Fruit fly (Drosophila melanogaster): Measurements from ENCODE around the gene CG11837.

The CG11837 gene

dm6 chr3R:29074001-29074609 is 24.8 kb downstream of the CG11837 start (continued):
- TF ChIP-seq CG17612 (GFP tag; IDR thresholded peaks at IDR 0.05) (no peak), ci (GFP tag; IDR thresholded peaks at IDR 0.05) (peak; percentile 64), CG10979 (tag; optimal IDR thresholded peaks at IDR 0.05) (peak; percentile 8), CG15011 (GFP tag; optimal IDR thresholded peaks at IDR 0.05) (no peak), CG43689 (GFP tag; IDR thresholded peaks at IDR 0.05) (no peak), Hmx (GFP tag; optimal IDR thresholded peaks at IDR 0.05) (no peak), CG3281 (GFP tag; optimal IDR thresholded peaks at IDR 0.05) (peak; percentile 14), lov (optimal IDR thresholded peaks at IDR 0.05) (no peak), lov (GFP tag; IDR thresholded peaks at IDR 0.05) (0 out of 3 replicates have a peak, but pooled peaks have one; percentile 55), cas (GFP tag; IDR thresholded peaks at IDR 0.05) (no peak), Lhr (GFP tag; optimal IDR thresholded peaks at IDR 0.05) (no peak), fd96Cb (tag; optimal IDR thresholded peaks at IDR 0.05) (no peak), CG10274 (GFP tag; optimal IDR thresholded peaks at IDR 0.05) (no peak), stc (GFP tag; IDR thresholded peaks at IDR 0.05) (0 out of 2 replicates have a peak, but pooled peaks have one; percentile 14), mirr (GFP tag; optimal IDR thresholded peaks at IDR 0.05) (peak; percentile 61), CG12071 (GFP tag; optimal IDR thresholded peaks at IDR 0.05) (peak; percentile 43), gfzf (GFP tag; optimal IDR thresholded peaks at IDR 0.05) (no peak), ERR (GFP tag; optimal IDR thresholded peaks at IDR 0.05) (no peak), CG2889 (GFP tag; IDR thresholded peaks at IDR 0.05) (no peak), CG8388 (GFP tag; optimal IDR thresholded peaks at IDR 0.05) (no peak), CG18599 (GFP tag; optimal IDR thresholded peaks at IDR 0.05) (peak; percentile 18), caup (GFP tag; optimal IDR thresholded peaks at IDR 0.05; ENCODE audit: severe bottlenecking) (no peak), Rfx (GFP tag; IDR thresholded peaks at IDR 0.05) (no peak), wor (GFP tag; IDR thresholded peaks at IDR 0.05) (no peak), Ssrp (tag; optimal IDR thresholded peaks at IDR 0.05) (no peak), cg (GFP tag; optimal IDR thresholded peaks at IDR 0.05) (peak; percentile 91), Dbx (GFP tag; IDR thresholded peaks at IDR 0.05) (no peak), HLH54F (GFP tag; optimal IDR thresholded peaks at IDR 0.05) (no peak), CG10321 (GFP tag; IDR thresholded peaks at IDR 0.05) (peak; percentile 41; the same call in 1 of the 2 replicates), Stat92E (GFP tag; optimal IDR thresholded peaks at IDR 0.05) (no peak), CG18476 (GFP tag; optimal IDR thresholded peaks at IDR 0.05) (no peak), ato (GFP tag; IDR thresholded peaks at IDR 0.05; ENCODE audit: partially characterized antibody) (no peak), CG15601 (tag; optimal IDR thresholded peaks at IDR 0.05) (peak; percentile 5), en (GFP tag; optimal IDR thresholded peaks at IDR 0.05) (no peak), hb (GFP tag; IDR thresholded peaks at IDR 0.05; ENCODE audit: partially characterized antibody) (no peak), CG12155 (GFP tag; optimal IDR thresholded peaks at IDR 0.05) (peak; percentile 30), Kr (GFP tag; optimal IDR thresholded peaks at IDR 0.05) (peak; percentile 70), CG15696 (tag; optimal IDR thresholded peaks at IDR 0.05) (peak; percentile 19), sug (tag; optimal IDR thresholded peaks at IDR 0.05) (peak; percentile 77), CG31388 (GFP tag; optimal IDR thresholded peaks at IDR 0.05) (no peak), sr (GFP tag; IDR thresholded peaks at IDR 0.05) (no peak), Doc2 (GFP tag; IDR thresholded peaks at IDR 0.05) (no peak), CG9609 (GFP tag; optimal IDR thresholded peaks at IDR 0.05) (no peak), CG6272 (GFP tag; IDR thresholded peaks at IDR 0.05) (no peak), CG30431 (GFP tag; optimal IDR thresholded peaks at IDR 0.05) (no peak), onecut (GFP tag; IDR thresholded peaks at IDR 0.05) (no peak)

Data from whole organism, embryonic.